Worm (Caenorhabditis elegans) whole organism, early embryonic: ENCODE data around the gene srx-12.

Experiments used
- B0310.2 ChIP-seq: sonication (generic microtip); optimal IDR thresholded peaks from 2 replicates; lab custom pipeline; 2016; ENCODE audit warnings: mild to moderate bottlenecking, missing genetic modification characterization, missing compliant biosample characterization
- F13C5.2 ChIP-seq: sonication (generic microtip); optimal IDR thresholded peaks from 2 replicates; lab custom pipeline; 2017; ENCODE audit warnings: mild to moderate bottlenecking, missing genetic modification characterization, inconsistent platforms, missing compliant biosample characterization
- aly-1 ChIP-seq: sonication (generic microtip); optimal IDR thresholded peaks from 2 replicates; lab custom pipeline; 2016; ENCODE audit warnings: missing genetic modification characterization, missing compliant biosample characterization
- ama-1 ChIP-seq: fragments of 150-350 bp; optimal IDR thresholded peaks from 2 replicates; lab custom pipeline; 2014
- ceh-13 ChIP-seq: fragments of 200-800 bp; sonication (Bioruptor generic); optimal IDR thresholded peaks from 2 replicates; lab custom pipeline; 2018; ENCODE audit warnings: mild to moderate bottlenecking, missing genetic modification characterization, missing compliant biosample characterization
- ceh-36 ChIP-seq: sonication (generic microtip); optimal IDR thresholded peaks from 2 replicates; lab custom pipeline; 2016; ENCODE audit warnings: missing genetic modification characterization, inconsistent platforms, missing compliant biosample characterization
- ets-7 ChIP-seq: sonication (generic microtip); optimal IDR thresholded peaks from 2 replicates; lab custom pipeline; 2016; ENCODE audit warnings: missing genotype, missing genetic modification characterization, missing compliant biosample characterization
- flt-1 ChIP-seq: fragments of 200-800 bp; sonication (Bioruptor generic); IDR thresholded peaks from 2 replicates; pipeline ENCODE4 v1.3.6; 2022; ENCODE audit warnings: missing genetic modification characterization, missing compliant biosample characterization
- hmbx-1 ChIP-seq: sonication (generic microtip); optimal IDR thresholded peaks from 2 replicates; lab custom pipeline; 2016; ENCODE audit warnings: mild to moderate bottlenecking, missing genetic modification characterization, missing compliant biosample characterization
- hmg-4 ChIP-seq: fragments of 200-800 bp; sonication (Bioruptor generic); optimal IDR thresholded peaks from 2 replicates; lab custom pipeline; 2018; ENCODE audit warnings: mild to moderate bottlenecking, missing genetic modification characterization, missing compliant biosample characterization
- hnd-1 ChIP-seq: sonication (generic microtip); optimal IDR thresholded peaks from 2 replicates; lab custom pipeline; 2016; ENCODE audit warnings: missing genetic modification characterization, missing compliant biosample characterization
- pes-1 ChIP-seq: fragments of 200-800 bp; sonication (Bioruptor generic); IDR thresholded peaks from 2 replicates; pipeline ENCODE4 v1.3.6; 2022; ENCODE audit warnings: missing genetic modification reagents, missing genetic modification characterization, missing compliant biosample characterization
- scrt-1 ChIP-seq: fragments of 200-800 bp; sonication (Bioruptor generic); IDR thresholded peaks from 2 replicates; pipeline ENCODE4 v1.3.6; 2022; ENCODE audit warnings: missing genetic modification characterization, missing compliant biosample characterization
- sea-1 ChIP-seq: fragments of 200-800 bp; sonication (Bioruptor generic); conservative IDR thresholded peaks from 2 replicates; pipeline ENCODE4 v1.3.6; 2022; ENCODE audit warnings: missing genetic modification characterization, missing compliant biosample characterization
- tbx-11 ChIP-seq: fragments of 200-800 bp; sonication (Bioruptor generic); IDR thresholded peaks from 2 replicates; pipeline ENCODE4 v1.3.6; 2022; ENCODE audit warnings: missing genetic modification characterization, missing compliant biosample characterization
- tbx-37 ChIP-seq: fragments of 200-800 bp; sonication (Bioruptor generic); conservative IDR thresholded peaks from 2 replicates; pipeline ENCODE4 v1.3.6; 2022; ENCODE audit warnings: missing genetic modification reagents, missing genetic modification characterization, missing compliant biosample characterization
- tra-4 ChIP-seq: sonication (generic microtip); optimal IDR thresholded peaks from 2 replicates; lab custom pipeline; 2017; ENCODE audit warnings: missing genetic modification characterization, missing compliant biosample characterization

Gene srx-12

DNA sequence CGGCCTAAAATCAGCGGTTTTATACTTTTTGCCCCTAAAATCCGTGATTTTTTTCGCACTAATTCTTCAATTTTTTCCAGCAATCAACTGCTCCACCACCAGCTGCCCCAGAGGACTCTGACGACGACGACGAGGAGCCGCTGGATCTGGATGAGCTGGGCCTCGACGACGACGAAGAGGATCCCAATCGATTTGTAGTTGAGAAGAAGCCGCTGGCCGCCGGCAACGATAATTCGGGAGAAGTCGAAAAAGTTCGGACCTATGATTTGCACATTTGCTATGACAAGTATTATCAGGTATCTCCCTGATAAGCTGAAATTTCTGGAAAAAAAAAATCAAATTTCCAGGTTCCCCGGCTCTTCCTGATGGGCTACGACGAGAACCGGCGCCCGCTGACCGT, 34.0 kb upstream of the srx-12 start:
- TF ChIP-seq tbx-11 (no peak), flt-1 (GFP tag; lab: Robert Waterston, UW) (no peak), sea-1 (no peak), hmg-4 (no peak), pes-1 (GFP tag; lab: Robert Waterston, UW) (no peak), B0310.2 (tag; lab: Kevin White, UChicago) (no peak), ceh-13 (GFP tag; lab: Kevin White, UChicago) (no peak), scrt-1 (GFP tag; lab: Robert Waterston, UW) (no peak), hnd-1 (tag; lab: Kevin White, UChicago) (no peak)

DNA sequence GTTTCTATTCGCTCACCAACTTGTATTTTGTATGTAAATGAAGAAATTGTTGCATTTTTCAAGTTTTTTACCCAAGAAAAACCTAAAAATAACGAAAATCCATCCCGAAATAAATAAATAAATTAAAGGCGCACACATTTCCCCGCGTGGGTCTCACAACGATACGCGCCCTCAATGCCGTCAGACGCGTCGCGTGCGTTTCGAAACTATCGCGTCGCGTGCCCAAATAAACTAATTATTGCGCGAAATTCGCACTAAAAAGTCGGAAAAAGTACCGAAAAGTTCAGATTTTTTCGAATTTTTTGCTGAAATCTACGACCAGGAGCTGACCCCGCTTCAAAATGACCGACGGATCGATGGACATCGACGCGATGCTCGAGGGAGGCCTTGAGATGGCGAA, 33.3 kb upstream of the srx-12 start, which contains the start of gene rbm-39:
Gene rbm-39, plus strand, starts transcription at position 178 of the 400 bp plus-strand sequence.
- no peak for TF ChIP-seq aly-1 (tag; lab: Kevin White, UChicago)
- no peak for TF ChIP-seq ceh-13 (GFP tag; lab: Kevin White, UChicago)
- TF ChIP-seq tra-4: no peak
- TF ChIP-seq pes-1 (GFP tag; lab: Robert Waterston, UW): peak; percentile 52; the same call in 1 of the 2 replicates
- TF ChIP-seq hmg-4: no peak
- no peak for TF ChIP-seq hnd-1 (tag; lab: Kevin White, UChicago)
- peak; percentile 51 for TF ChIP-seq F13C5.2 (tag; lab: Kevin White, UChicago)
- TF ChIP-seq tbx-37 (GFP tag; lab: Robert Waterston, UW): no peak
- no peak for TF ChIP-seq tbx-11
- TF ChIP-seq ama-1 (lab: Kevin White, UChicago): no peak

- TF ChIP-seq ceh-13 (GFP tag; lab: Kevin White, UChicago) (no peak), ets-7 (no peak), tra-4 (no peak), hnd-1 (tag; lab: Kevin White, UChicago) (no peak), sea-1 (no peak), ceh-36 (tag; lab: Kevin White, UChicago) (no peak), ama-1 (lab: Kevin White, UChicago) (no peak), hmg-4 (no peak), pes-1 (GFP tag; lab: Robert Waterston, UW) (no peak), hmbx-1 (tag; lab: Kevin White, UChicago) (no peak), B0310.2 (tag; lab: Kevin White, UChicago) (no peak), tbx-11 (no peak), aly-1 (tag; lab: Kevin White, UChicago) (no peak), scrt-1 (GFP tag; lab: Robert Waterston, UW) (no peak), flt-1 (GFP tag; lab: Robert Waterston, UW) (no peak), tbx-37 (GFP tag; lab: Robert Waterston, UW) (no peak)
Observed at ce11 chrIV:1013233-1013798, 32.5 kb upstream of the srx-12 start.

DNA sequence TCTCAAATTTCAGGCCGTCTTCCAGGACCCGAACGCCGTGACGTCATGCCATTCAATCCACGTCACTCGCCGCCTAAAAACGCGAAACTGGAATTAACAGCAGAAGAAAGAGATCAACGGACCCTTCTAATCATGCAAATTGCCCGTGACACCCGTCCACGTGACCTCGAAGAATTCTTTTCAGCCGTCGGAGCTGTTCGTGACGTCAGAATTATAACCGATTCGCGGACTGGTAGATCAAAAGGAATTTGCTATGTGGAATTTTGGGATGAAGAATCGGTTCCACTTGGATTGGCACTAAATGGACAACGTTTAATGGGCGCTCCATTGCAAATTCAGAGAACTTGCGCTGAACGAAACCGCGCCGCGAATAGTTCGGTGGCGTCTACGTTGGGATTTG, 30.4 kb upstream of the srx-12 start:
- TF ChIP-seq flt-1 (GFP tag; lab: Robert Waterston, UW) (no peak), hmg-4 (no peak), ceh-13 (GFP tag; lab: Kevin White, UChicago) (no peak), scrt-1 (GFP tag; lab: Robert Waterston, UW) (no peak)

DNA sequence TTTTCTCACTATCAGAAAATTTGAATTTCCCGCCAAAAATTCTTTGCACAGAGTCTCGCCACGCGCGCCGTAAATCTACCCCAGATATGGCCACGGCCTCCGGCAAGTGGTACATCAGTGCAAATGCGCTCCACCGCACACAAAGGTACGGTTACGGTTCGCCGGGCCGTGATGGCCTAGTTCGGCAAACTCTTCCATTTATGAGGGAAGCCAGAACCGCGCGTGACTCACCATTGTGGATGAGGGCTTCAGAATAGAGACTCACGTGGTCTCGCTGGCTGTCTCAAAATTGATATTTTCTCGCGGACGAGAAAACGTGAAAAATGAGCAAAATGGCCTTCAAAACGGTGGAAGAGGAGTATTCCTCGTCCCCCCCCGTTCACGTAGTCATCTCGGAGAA, 26.0 kb upstream of the srx-12 start:
- no peak for TF ChIP-seq F13C5.2 (tag; lab: Kevin White, UChicago)
- TF ChIP-seq pes-1 (GFP tag; lab: Robert Waterston, UW): peak; percentile 7
- no peak for TF ChIP-seq tbx-37 (GFP tag; lab: Robert Waterston, UW)
- TF ChIP-seq ceh-13 (GFP tag; lab: Kevin White, UChicago): no peak
- 0 out of 2 replicates have a peak, but pooled peaks have one; percentile 29 for TF ChIP-seq tbx-11
- no peak for TF ChIP-seq ama-1 (lab: Kevin White, UChicago)
- TF ChIP-seq aly-1 (tag; lab: Kevin White, UChicago): peak; percentile 34
- TF ChIP-seq tra-4: no peak
- no peak for TF ChIP-seq scrt-1 (GFP tag; lab: Robert Waterston, UW)
- TF ChIP-seq hnd-1 (tag; lab: Kevin White, UChicago): no peak
- no peak for TF ChIP-seq flt-1 (GFP tag; lab: Robert Waterston, UW)
- TF ChIP-seq hmbx-1 (tag; lab: Kevin White, UChicago): no peak

ce11 chrIV:1029939-1030338, 15.8 kb upstream of the srx-12 start, which contains the start of gene abhd-14:
Gene abhd-14, minus strand, starts transcription at chrIV:1030039.
- no peak for TF ChIP-seq hnd-1 (tag; lab: Kevin White, UChicago)

DNA sequence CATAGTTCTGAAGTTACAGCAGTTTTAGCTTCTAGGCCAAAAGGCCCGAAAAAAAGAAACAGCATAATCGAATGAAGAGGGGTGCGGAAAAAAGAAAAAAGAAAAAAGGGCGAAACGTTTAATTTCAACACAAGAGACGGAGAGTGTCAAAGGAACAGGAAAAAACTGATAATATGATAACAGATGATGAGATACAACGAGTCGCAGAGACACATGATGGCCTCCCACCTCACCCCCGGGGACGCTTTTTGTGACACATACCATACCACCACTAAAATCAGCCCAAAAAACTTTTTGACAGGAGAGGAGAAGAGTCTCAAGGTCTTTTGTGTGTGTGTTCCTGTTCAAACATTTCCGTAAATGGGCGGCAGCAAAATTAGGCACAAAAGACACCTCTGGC, 10.7 kb upstream of the srx-12 start:
- TF ChIP-seq ceh-36 (tag; lab: Kevin White, UChicago) (no peak), aly-1 (tag; lab: Kevin White, UChicago) (no peak), hmg-4 (no peak), tbx-37 (GFP tag; lab: Robert Waterston, UW) (no peak), F13C5.2 (tag; lab: Kevin White, UChicago) (no peak), pes-1 (GFP tag; lab: Robert Waterston, UW) (no peak), ets-7 (no peak), sea-1 (no peak), flt-1 (GFP tag; lab: Robert Waterston, UW) (no peak), ama-1 (lab: Kevin White, UChicago) (no peak), B0310.2 (tag; lab: Kevin White, UChicago) (no peak), hmbx-1 (tag; lab: Kevin White, UChicago) (no peak), hnd-1 (tag; lab: Kevin White, UChicago) (no peak), ceh-13 (GFP tag; lab: Kevin White, UChicago) (no peak), tra-4 (no peak), tbx-11 (no peak), scrt-1 (GFP tag; lab: Robert Waterston, UW) (no peak)

- no peak for TF ChIP-seq tra-4
- TF ChIP-seq ceh-13 (GFP tag; lab: Kevin White, UChicago): no peak
- no peak for TF ChIP-seq F13C5.2 (tag; lab: Kevin White, UChicago)
- TF ChIP-seq pes-1 (GFP tag; lab: Robert Waterston, UW): no peak
- TF ChIP-seq ceh-36 (tag; lab: Kevin White, UChicago): no peak
- no peak for TF ChIP-seq flt-1 (GFP tag; lab: Robert Waterston, UW)
- TF ChIP-seq tbx-11: no peak
- no peak for TF ChIP-seq hmg-4
- no peak for TF ChIP-seq B0310.2 (tag; lab: Kevin White, UChicago)
- TF ChIP-seq hmbx-1 (tag; lab: Kevin White, UChicago): no peak
- TF ChIP-seq aly-1 (tag; lab: Kevin White, UChicago): no peak
- no peak for TF ChIP-seq scrt-1 (GFP tag; lab: Robert Waterston, UW)
- no peak for TF ChIP-seq tbx-37 (GFP tag; lab: Robert Waterston, UW)
- no peak for TF ChIP-seq sea-1
- TF ChIP-seq ama-1 (lab: Kevin White, UChicago): no peak
Observed at ce11 chrIV:1038516-1038915, 7.3 kb upstream of the srx-12 start.
